Fruit fly (Drosophila melanogaster) whole organism, pupa: ENCODE results near the gene xmas.

ENCODE experiments used
- CG10348 ChIP-seq: fragments of 200-800 bp; sonication (Bioruptor generic); IDR thresholded peaks from 2 replicates; pipeline ENCODE4 v1.3.6; 2022; ENCODE audit warnings: missing biosample characterization, missing genetic modification characterization
- CG13204 ChIP-seq: fragments of 200-800 bp; sonication (Bioruptor generic); optimal IDR thresholded peaks from 2 replicates; lab custom pipeline; 2018; ENCODE audit warnings: missing biosample characterization, mild to moderate bottlenecking, missing genetic modification characterization, moderate library complexity
- CG15710 ChIP-seq: fragments of 200-800 bp; sonication (Bioruptor generic); optimal IDR thresholded peaks from 2 replicates; lab custom pipeline; 2018; ENCODE audit warnings: missing biosample characterization, mild to moderate bottlenecking, missing genetic modification characterization, moderate library complexity
- CG17806 ChIP-seq: fragments of 200-800 bp; sonication (Bioruptor generic); optimal IDR thresholded peaks from 2 replicates; lab custom pipeline; 2018; ENCODE audit warnings: missing biosample characterization, mild to moderate bottlenecking, missing genetic modification characterization, moderate library complexity
- CG34367 ChIP-seq: fragments of 200-800 bp; sonication (Bioruptor generic); optimal IDR thresholded peaks from 2 replicates; lab custom pipeline; 2018; ENCODE audit warnings: missing biosample characterization, mild to moderate bottlenecking, missing genetic modification characterization
- CG4496 ChIP-seq: fragments of 200-800 bp; sonication (Bioruptor generic); IDR thresholded peaks from 3 replicates; pipeline ENCODE4 v1.3.6; 2022; ENCODE audit warnings: missing biosample characterization, missing genetic modification characterization
- CG8159 ChIP-seq: fragments of 200-800 bp; sonication (Bioruptor generic); optimal IDR thresholded peaks from 3 replicates; lab custom pipeline; 2018; ENCODE audit warnings: missing biosample characterization, mild to moderate bottlenecking, missing genetic modification characterization, moderate library complexity
- CG8301 ChIP-seq: fragments of 200-800 bp; sonication (Bioruptor generic); optimal IDR thresholded peaks from 2 replicates; lab custom pipeline; 2018; ENCODE audit warnings: missing biosample characterization, mild to moderate bottlenecking, missing genetic modification characterization
- CG9948 ChIP-seq: fragments of 200-800 bp; sonication (Bioruptor generic); optimal IDR thresholded peaks from 2 replicates; lab custom pipeline; 2018; ENCODE audit warnings: missing biosample characterization, mild to moderate bottlenecking, missing genetic modification characterization, moderate library complexity
- D1 ChIP-seq: fragments of 200-800 bp; sonication (Bioruptor generic); optimal IDR thresholded peaks from 2 replicates; lab custom pipeline; 2018; ENCODE audit warnings: missing biosample characterization, mild to moderate bottlenecking, missing genetic modification characterization, moderate library complexity
- EcR ChIP-seq: fragments of 200-800 bp; sonication (Bioruptor generic); optimal IDR thresholded peaks from 3 replicates; lab custom pipeline; 2019; ENCODE audit warnings: missing biosample characterization, missing genetic modification characterization, mild to moderate bottlenecking, moderate library complexity, missing genetic modification reagents
- Pif1B ChIP-seq: fragments of 200-800 bp; sonication (Bioruptor generic); optimal IDR thresholded peaks from 3 replicates; lab custom pipeline; 2016; ENCODE audit warnings: missing biosample characterization, missing genetic modification characterization
- Snoo ChIP-seq: fragments of 200-800 bp; sonication (Bioruptor generic); optimal IDR thresholded peaks from 3 replicates; lab custom pipeline; 2017; ENCODE audit warnings: missing biosample characterization, mild to moderate bottlenecking, missing genetic modification characterization, inconsistent platforms
- fd96Ca ChIP-seq: fragments of 200-800 bp; sonication (Bioruptor generic); IDR thresholded peaks from 3 replicates; pipeline ENCODE4 v1.3.6; 2022; ENCODE audit warnings: missing biosample characterization, missing genetic modification characterization

- TF ChIP-seq CG8301 (tag; lab: Kevin White, UChicago) (no peak), CG9948 (tag; lab: Kevin White, UChicago) (no peak), EcR (GFP tag; lab: Kevin White, UChicago) (peak; percentile 62), CG8159 (tag; lab: Kevin White, UChicago) (no peak), CG34367 (tag; lab: Kevin White, UChicago) (no peak), Pif1B (no peak), D1 (tag; lab: Kevin White, UChicago) (no peak), CG17806 (tag; lab: Kevin White, UChicago) (no peak), Snoo (tag; lab: Kevin White, UChicago) (no peak), CG4496 (GFP tag; lab: Robert Waterston, UW) (no peak), fd96Ca (GFP tag; lab: Robert Waterston, UW) (no peak), CG15710 (tag; lab: Kevin White, UChicago) (peak; percentile 10), CG10348 (GFP tag; lab: Robert Waterston, UW) (no peak), CG13204 (GFP tag; lab: Kevin White, UChicago) (peak; percentile 29)
These were observed 51.6 kb downstream of the xmas start, which contains the start of gene CG5004 for dm6 chrX:17107401-17107916.
